Comparison of ENCODE assay signal across 2 fruit fly cellular contexts in genomic region chr3R:20960881-20961518, dm6.
TF ChIP-seq lines count a peak whose summit lies in the region.

No protein-coding gene starts in this region.

TF ChIP-seq in whole organism, embryonic, 481 proteins besides CTCF, POLR2A, EP300 and RAD21 (continued from another document):
- peak; percentile 27 for TF ChIP-seq mam (GFP tag; optimal IDR thresholded peaks at IDR 0.05; lab: Kevin White, UChicago)
- TF ChIP-seq CG13296 (GFP tag; optimal IDR thresholded peaks at IDR 0.05; lab: Kevin White, UChicago): peak; percentile 6
- no peak for TF ChIP-seq C15 (GFP tag; IDR thresholded peaks at IDR 0.05; lab: Robert Waterston, UW)
- TF ChIP-seq D19B (GFP tag; optimal IDR thresholded peaks at IDR 0.05; lab: Kevin White, UChicago): peak; percentile 81
- TF ChIP-seq CG2120 (GFP tag; optimal IDR thresholded peaks at IDR 0.05; lab: Kevin White, UChicago): peak; percentile 30
- TF ChIP-seq zfh1 (GFP tag; IDR thresholded peaks at IDR 0.05; lab: Robert Waterston, UW): 0 out of 3 replicates have a peak, but pooled peaks have one; percentile 27
- peak; percentile 5 for TF ChIP-seq Blimp-1 (GFP tag; optimal IDR thresholded peaks at IDR 0.05; lab: Kevin White, UChicago)
- TF ChIP-seq crol (GFP tag; IDR thresholded peaks at IDR 0.05; lab: Robert Waterston, UW): peak; percentile 58; the same call in 1 of the 2 replicates
- TF ChIP-seq CG13894 (tag; optimal IDR thresholded peaks at IDR 0.05; lab: Kevin White, UChicago): peak; percentile 75
- peak; percentile 18 for TF ChIP-seq sug (tag; optimal IDR thresholded peaks at IDR 0.05; lab: Kevin White, UChicago)
- no peak for TF ChIP-seq Dbx (GFP tag; IDR thresholded peaks at IDR 0.05; lab: Robert Waterston, UW)
- peak; percentile 85; the same call in 2 of the 4 replicates for TF ChIP-seq chinmo (GFP tag; IDR thresholded peaks at IDR 0.05; lab: Robert Waterston, UW; ENCODE audit: partially characterized antibody)
- no peak for TF ChIP-seq dm (GFP tag; optimal IDR thresholded peaks at IDR 0.05; lab: Kevin White, UChicago)

TF ChIP-seq in whole organism, wandering third instar larva, 38 proteins besides CTCF, POLR2A, EP300 and RAD21 (continued from another document):
- TF ChIP-seq tai (GFP tag; optimal IDR thresholded peaks at IDR 0.05; lab: Kevin White, UChicago): no peak
- TF ChIP-seq dmrt93B (GFP tag; optimal IDR thresholded peaks at IDR 0.05; lab: Kevin White, UChicago): no peak
- TF ChIP-seq usp (GFP tag; optimal IDR thresholded peaks at IDR 0.05; lab: Kevin White, UChicago): no peak
- TF ChIP-seq fru (GFP tag; optimal IDR thresholded peaks at IDR 0.05; lab: Kevin White, UChicago): peak; percentile 17
- TF ChIP-seq sv (GFP tag; optimal IDR thresholded peaks at IDR 0.05; lab: Kevin White, UChicago): no peak
- peak; percentile 45 for TF ChIP-seq br (GFP tag; optimal IDR thresholded peaks at IDR 0.05; lab: Kevin White, UChicago)
